Fruit fly (Drosophila melanogaster): ENCODE data around the gene CG13725.
A peak's percentile ranks its signal among the peaks of the same experiment; 100 is the strongest.

Gene CG13725

DNA sequence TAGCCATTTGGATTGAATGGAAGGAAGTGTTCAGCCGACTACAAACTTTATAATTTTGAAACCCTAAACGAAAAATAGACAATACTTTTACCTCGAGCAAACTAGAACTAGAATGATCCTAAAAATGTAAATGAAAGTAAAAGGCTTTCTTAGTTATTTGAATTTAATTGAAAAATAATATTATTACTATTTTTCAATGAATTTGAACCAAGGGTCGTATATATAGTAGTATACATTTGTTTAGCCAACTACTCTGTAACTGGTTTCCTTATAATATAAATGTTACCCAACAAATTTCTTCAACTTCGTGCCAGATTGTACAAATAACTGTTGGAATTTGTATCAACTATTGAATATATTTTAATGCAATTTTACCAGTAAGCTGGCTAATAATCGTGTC, at the start of gene CG13725:
Gene CG13725 (minus strand): TSS at position 101 of the 400 bp plus-strand sequence.
- TF ChIP-seq z (GFP tag; IDR thresholded peaks at IDR 0.05) (no peak), CG2199 (GFP tag; IDR thresholded peaks at IDR 0.05) (no peak), dmrt11E (tag; optimal IDR thresholded peaks at IDR 0.05) (no peak), sens (GFP tag) (no peak), cad (GFP tag; optimal IDR thresholded peaks at IDR 0.05) (no peak), klu (GFP tag; IDR thresholded peaks at IDR 0.05) (no peak), Hand (GFP tag; optimal IDR thresholded peaks at IDR 0.05) (no peak), CG5953 (GFP tag; IDR thresholded peaks at IDR 0.05) (no peak), tgo (GFP tag; IDR thresholded peaks at IDR 0.05) (no peak)

DNA sequence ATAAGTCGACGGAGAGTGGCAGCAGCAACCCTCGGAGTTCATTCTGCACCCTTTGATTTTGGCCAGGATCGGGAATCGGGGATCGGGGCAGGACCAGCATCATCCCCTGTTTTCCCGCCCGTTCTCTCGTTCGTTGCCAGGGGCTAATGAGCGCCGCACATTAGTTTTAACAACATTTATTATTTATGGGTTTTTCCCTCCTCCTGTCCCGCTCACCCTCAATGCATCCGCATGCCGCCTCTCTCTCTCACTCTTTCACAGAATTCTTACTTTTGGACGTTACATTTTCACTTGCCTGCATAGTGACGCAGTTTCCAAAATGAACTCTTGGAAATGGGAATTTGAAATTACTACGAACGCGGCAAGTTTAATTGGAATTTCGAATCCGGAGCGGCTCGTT, 41.6 kb upstream of the CG13725 start:
- TF ChIP-seq chinmo (GFP tag; IDR thresholded peaks at IDR 0.05; ENCODE audit: partially characterized antibody), result no peak
- no peak for TF ChIP-seq bbx (GFP tag; IDR thresholded peaks at IDR 0.05; ENCODE audit: partially characterized antibody)
- no peak for TF ChIP-seq CG8281 (tag; optimal IDR thresholded peaks at IDR 0.05)
- no peak for TF ChIP-seq MBD-R2 (GFP tag; IDR thresholded peaks at IDR 0.05)
- TF ChIP-seq Drgx (GFP tag; IDR thresholded peaks at IDR 0.05), result no peak
- TF ChIP-seq CG5245 (GFP tag; optimal IDR thresholded peaks at IDR 0.05), result no peak
- no peak for TF ChIP-seq Fer2 (tag; optimal IDR thresholded peaks at IDR 0.05)
- no peak for TF ChIP-seq Ets97D (GFP tag; optimal IDR thresholded peaks at IDR 0.05)
- TF ChIP-seq zen2 (GFP tag; IDR thresholded peaks at IDR 0.05; ENCODE audit: partially characterized antibody), result no peak
- TF ChIP-seq CG4404 (GFP tag; IDR thresholded peaks at IDR 0.05), result no peak
- TF ChIP-seq Eip74EF (GFP tag; optimal IDR thresholded peaks at IDR 0.05), result no peak
- peak; percentile 91 for TF ChIP-seq pros (GFP tag; optimal IDR thresholded peaks at IDR 0.05)
- peak; percentile 25 for TF ChIP-seq oc (tag; optimal IDR thresholded peaks at IDR 0.05)
- TF ChIP-seq CG33213 (GFP tag; optimal IDR thresholded peaks at IDR 0.05), result no peak
- no peak for TF ChIP-seq CG3407 (GFP tag; optimal IDR thresholded peaks at IDR 0.05)
- TF ChIP-seq Blimp-1 (GFP tag; optimal IDR thresholded peaks at IDR 0.05), result no peak
- no peak for TF ChIP-seq Six4 (GFP tag; optimal IDR thresholded peaks at IDR 0.05)
- TF ChIP-seq seq (GFP tag; IDR thresholded peaks at IDR 0.05), result peak; percentile 50; the same call in 1 of the 2 replicates
- TF ChIP-seq fu2 (GFP tag; optimal IDR thresholded peaks at IDR 0.05), result no peak
- no peak for TF ChIP-seq Hr39 (optimal IDR thresholded peaks at IDR 0.05)
- no peak for TF ChIP-seq knrl (GFP tag; IDR thresholded peaks at IDR 0.05; ENCODE audit: partially characterized antibody)
- no peak for TF ChIP-seq az2 (GFP tag; optimal IDR thresholded peaks at IDR 0.05)
- TF ChIP-seq fd102C (GFP tag; optimal IDR thresholded peaks at IDR 0.05), result no peak
- no peak for TF ChIP-seq odd (GFP tag; optimal IDR thresholded peaks at IDR 0.05)
- TF ChIP-seq CG16813 (GFP tag; IDR thresholded peaks at IDR 0.05; ENCODE audit: partially characterized antibody), result no peak
- no peak for TF ChIP-seq HLH54F (GFP tag; optimal IDR thresholded peaks at IDR 0.05)
- no peak for TF ChIP-seq abd-A (tag; optimal IDR thresholded peaks at IDR 0.05)
- peak; percentile 41 for TF ChIP-seq Nf-YB (GFP tag; optimal IDR thresholded peaks at IDR 0.05)
- TF ChIP-seq crp (GFP tag; optimal IDR thresholded peaks at IDR 0.05), result no peak
- TF ChIP-seq grau (tag; optimal IDR thresholded peaks at IDR 0.05), result no peak
- TF ChIP-seq prd (optimal IDR thresholded peaks at IDR 0.05), result no peak
- TF ChIP-seq prd (GFP tag; IDR thresholded peaks at IDR 0.05), result no peak
- no peak for TF ChIP-seq vfl (GFP tag; optimal IDR thresholded peaks at IDR 0.05)
- TF ChIP-seq klu (GFP tag; IDR thresholded peaks at IDR 0.05), result no peak
- TF ChIP-seq tio (GFP tag; optimal IDR thresholded peaks at IDR 0.05), result no peak
- no peak for TF ChIP-seq CG3065 (GFP tag; optimal IDR thresholded peaks at IDR 0.05)
- no peak for TF ChIP-seq CG6272 (GFP tag; IDR thresholded peaks at IDR 0.05)
- peak; percentile 26 for TF ChIP-seq CG8924 (tag; optimal IDR thresholded peaks at IDR 0.05)
- no peak for TF ChIP-seq CG13894 (tag; optimal IDR thresholded peaks at IDR 0.05)
- TF ChIP-seq eyg (GFP tag; optimal IDR thresholded peaks at IDR 0.05), result no peak
- no peak for TF ChIP-seq wor (GFP tag; IDR thresholded peaks at IDR 0.05)
- TF ChIP-seq Side (GFP tag; optimal IDR thresholded peaks at IDR 0.05), result no peak
- TF ChIP-seq CG5953 (GFP tag; IDR thresholded peaks at IDR 0.05), result no peak
- no peak for TF ChIP-seq ash1 (GFP tag; optimal IDR thresholded peaks at IDR 0.05)
